4 fruit fly cellular contexts compared by ENCODE assay signal in the genomic region with DNA sequence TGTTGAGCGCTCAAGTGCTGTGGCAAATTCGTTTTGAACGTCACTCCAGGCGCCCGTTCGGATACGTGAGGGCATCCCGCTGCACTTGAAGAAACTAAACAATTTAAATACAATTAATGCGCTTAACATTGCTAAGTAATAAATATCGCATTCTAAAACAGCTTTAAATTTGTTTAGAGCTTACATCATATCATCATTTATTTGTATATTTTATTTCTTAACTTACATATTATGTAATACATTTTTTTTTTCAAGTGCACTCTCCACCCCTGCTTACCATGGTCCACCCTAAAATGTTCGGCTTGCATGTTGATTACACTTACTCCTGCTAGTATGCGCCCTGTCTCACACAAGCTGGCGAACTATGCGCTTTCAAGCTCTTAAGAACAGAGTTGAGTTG.
TF ChIP-seq lines count a peak whose summit lies in the region.

No protein-coding gene starts in this region.

- TF ChIP-seq CTCF in whole organism, embryonic (GFP tag; optimal IDR thresholded peaks at IDR 0.05; lab: Kevin White, UChicago) = peak; percentile 38

TF ChIP-seq in whole organism, embryonic, 481 proteins besides CTCF, POLR2A, EP300 and RAD21 (continues in another document):
- TF ChIP-seq Pdp1 (GFP tag; optimal IDR thresholded peaks at IDR 0.05; lab: Kevin White, UChicago) (peak in 1 of 2 experiments; percentile 46), zen2 (GFP tag; IDR thresholded peaks at IDR 0.05; lab: Robert Waterston, UW; ENCODE audit: partially characterized antibody) (no peak), dysf (GFP tag; IDR thresholded peaks at IDR 0.05; lab: Robert Waterston, UW) (peak; percentile 72; the same call in 2 of the 3 replicates), Atf-2 (GFP tag; optimal IDR thresholded peaks at IDR 0.05; lab: Kevin White, UChicago) (peak; percentile 28), Hr51 (GFP tag; optimal IDR thresholded peaks at IDR 0.05; lab: Kevin White, UChicago) (peak; percentile 32 to 51), peb (GFP tag; IDR thresholded peaks at IDR 0.05; lab: Robert Waterston, UW) (peak; percentile 37; the same call in 1 of the 2 replicates), cas (GFP tag; IDR thresholded peaks at IDR 0.05; lab: Robert Waterston, UW) (no peak), CG15479 (GFP tag; optimal IDR thresholded peaks at IDR 0.05; lab: Kevin White, UChicago) (no peak), NC2β (GFP tag; optimal IDR thresholded peaks at IDR 0.05; lab: Kevin White, UChicago) (peak; percentile 65), CG31224 (GFP tag; IDR thresholded peaks at IDR 0.05; lab: Robert Waterston, UW) (peak; percentile 31; the same call in 1 of the 2 replicates), fd64A (GFP tag; optimal IDR thresholded peaks at IDR 0.05; lab: Kevin White, UChicago) (no peak), CG9437 (GFP tag; optimal IDR thresholded peaks at IDR 0.05; lab: Kevin White, UChicago) (peak; percentile 57), Dip3 (GFP tag; optimal IDR thresholded peaks at IDR 0.05; lab: Kevin White, UChicago) (no peak), CG6175 (GFP tag; IDR thresholded peaks at IDR 0.05; lab: Robert Waterston, UW) (no peak), eyg (GFP tag; optimal IDR thresholded peaks at IDR 0.05; lab: Kevin White, UChicago) (no peak), CG10366 (GFP tag; IDR thresholded peaks at IDR 0.05; lab: Robert Waterston, UW) (peak; percentile 64), CG32772 (GFP tag; IDR thresholded peaks at IDR 0.05; lab: Robert Waterston, UW) (peak; percentile 77), scrt (GFP tag; optimal IDR thresholded peaks at IDR 0.05; lab: Kevin White, UChicago) (peak; percentile 10), Side (GFP tag; optimal IDR thresholded peaks at IDR 0.05; lab: Kevin White, UChicago) (peak; percentile 28), CG10959 (GFP tag; IDR thresholded peaks at IDR 0.05; lab: Robert Waterston, UW) (peak; percentile 92), Dfd (GFP tag; optimal IDR thresholded peaks at IDR 0.05; lab: Kevin White, UChicago) (no peak)

TF ChIP-seq in whole organism, prepupa, 60 proteins besides CTCF, POLR2A, EP300 and RAD21 (continues in another document):
- TF ChIP-seq CG10669 (GFP tag; optimal IDR thresholded peaks at IDR 0.05; lab: Kevin White, UChicago) (peak; percentile 65), svp (GFP tag; lab: Kevin White, UChicago) (peak; percentile 80), cyc (GFP tag; optimal IDR thresholded peaks at IDR 0.05; lab: Kevin White, UChicago) (peak; percentile 51), Hr38 (GFP tag; optimal IDR thresholded peaks at IDR 0.05; lab: Kevin White, UChicago) (no peak), CG31627 (GFP tag; optimal IDR thresholded peaks at IDR 0.05; lab: Kevin White, UChicago) (peak; percentile 50), Ets96B (tag; optimal IDR thresholded peaks at IDR 0.05; lab: Kevin White, UChicago) (peak; percentile 63), topi (GFP tag; optimal IDR thresholded peaks at IDR 0.05; lab: Kevin White, UChicago) (peak; percentile 55), achi (GFP tag; optimal IDR thresholded peaks at IDR 0.05; lab: Kevin White, UChicago) (peak; percentile 69), eg (GFP tag; IDR thresholded peaks at IDR 0.05; lab: Robert Waterston, UW) (peak; percentile 53; the same call in 1 of the 3 replicates), Gug (GFP tag; IDR thresholded peaks at IDR 0.05; lab: Robert Waterston, UW) (peak; percentile 44; the same call in 1 of the 2 replicates), CG3919 (GFP tag; optimal IDR thresholded peaks at IDR 0.05; lab: Kevin White, UChicago) (peak; percentile 62), Met (GFP tag; optimal IDR thresholded peaks at IDR 0.05; lab: Kevin White, UChicago) (peak; percentile 70), CG11294 (GFP tag; IDR thresholded peaks at IDR 0.05; lab: Robert Waterston, UW) (peak; percentile 41; the same call in 1 of the 2 replicates), CG16779 (tag; optimal IDR thresholded peaks at IDR 0.05; lab: Kevin White, UChicago) (no peak), Sox14 (GFP tag; optimal IDR thresholded peaks at IDR 0.05; lab: Kevin White, UChicago) (peak; percentile 20), dac (GFP tag; optimal IDR thresholded peaks at IDR 0.05; lab: Kevin White, UChicago) (no peak), OdsH (GFP tag; optimal IDR thresholded peaks at IDR 0.05; lab: Kevin White, UChicago) (peak; percentile 73), Eip93F (GFP tag; optimal IDR thresholded peaks at IDR 0.05; lab: Kevin White, UChicago) (no peak), Hr39 (GFP tag; optimal IDR thresholded peaks at IDR 0.05; lab: Kevin White, UChicago) (peak; percentile 45), CG8319 (GFP tag; optimal IDR thresholded peaks at IDR 0.05; lab: Kevin White, UChicago) (peak; percentile 48), CG6808 (GFP tag; optimal IDR thresholded peaks at IDR 0.05; lab: Kevin White, UChicago) (peak; percentile 58), CG6854 (GFP tag; optimal IDR thresholded peaks at IDR 0.05; lab: Kevin White, UChicago) (no peak)

TF ChIP-seq in whole organism, pupa, 21 proteins besides CTCF, POLR2A, EP300 and RAD21:
- TF ChIP-seq CG34367 (tag; optimal IDR thresholded peaks at IDR 0.05; lab: Kevin White, UChicago) = peak; percentile 52
- no peak for TF ChIP-seq rn (GFP tag; IDR thresholded peaks at IDR 0.05; lab: Robert Waterston, UW)
- TF ChIP-seq CG9948 (tag; optimal IDR thresholded peaks at IDR 0.05; lab: Kevin White, UChicago) = peak; percentile 65
- no peak for TF ChIP-seq Ets98B (GFP tag; IDR thresholded peaks at IDR 0.05; lab: Robert Waterston, UW)
- 0 out of 3 replicates have a peak, but pooled peaks have one; percentile 35 for TF ChIP-seq fd96Ca (GFP tag; IDR thresholded peaks at IDR 0.05; lab: Robert Waterston, UW)
- peak; percentile 34 for TF ChIP-seq CG8301 (tag; optimal IDR thresholded peaks at IDR 0.05; lab: Kevin White, UChicago)
- TF ChIP-seq CG13204 (GFP tag; optimal IDR thresholded peaks at IDR 0.05; lab: Kevin White, UChicago) = no peak
- TF ChIP-seq gl (tag; optimal IDR thresholded peaks at IDR 0.05; lab: Kevin White, UChicago) = peak; percentile 14
- peak; percentile 52 for TF ChIP-seq CG14655 (GFP tag; optimal IDR thresholded peaks at IDR 0.05; lab: Kevin White, UChicago)
- no peak for TF ChIP-seq CG10348 (GFP tag; IDR thresholded peaks at IDR 0.05; lab: Robert Waterston, UW)
- TF ChIP-seq Pif1B (GFP tag; optimal IDR thresholded peaks at IDR 0.05; lab: Kevin White, UChicago) = peak; percentile 24
- peak; percentile 29 for TF ChIP-seq D1 (tag; optimal IDR thresholded peaks at IDR 0.05; lab: Kevin White, UChicago)
- TF ChIP-seq CG8159 (tag; optimal IDR thresholded peaks at IDR 0.05; lab: Kevin White, UChicago) = peak; percentile 96
- TF ChIP-seq EcR (GFP tag; optimal IDR thresholded peaks at IDR 0.05; lab: Kevin White, UChicago) = no peak
- peak; percentile 63 for TF ChIP-seq CG17806 (tag; optimal IDR thresholded peaks at IDR 0.05; lab: Kevin White, UChicago)
- peak; percentile 48 for TF ChIP-seq Snoo (tag; optimal IDR thresholded peaks at IDR 0.05; lab: Kevin White, UChicago)
- TF ChIP-seq Pif1A (GFP tag; optimal IDR thresholded peaks at IDR 0.05; lab: Kevin White, UChicago) = peak; percentile 75
- TF ChIP-seq CG15710 (tag; optimal IDR thresholded peaks at IDR 0.05; lab: Kevin White, UChicago) = peak; percentile 74
- TF ChIP-seq CG32121 (GFP tag; IDR thresholded peaks at IDR 0.05; lab: Robert Waterston, UW) = peak; percentile 53; the same call in 1 of the 2 replicates
- peak; percentile 56; the same call in 1 of the 3 replicates for TF ChIP-seq CG4496 (GFP tag; IDR thresholded peaks at IDR 0.05; lab: Robert Waterston, UW)
- TF ChIP-seq CG12605 (GFP tag; IDR thresholded peaks at IDR 0.05; lab: Robert Waterston, UW) = peak; percentile 7; the same call in 1 of the 2 replicates
TF ChIP-seq in whole organism, pupa: peak in this region for 16.

TF ChIP-seq in whole organism, wandering third instar larva, 38 proteins besides CTCF, POLR2A, EP300 and RAD21:
- peak; percentile 31 for TF ChIP-seq CG9705 (GFP tag; optimal IDR thresholded peaks at IDR 0.05; lab: Kevin White, UChicago)
- peak in 1 of 2 experiments; percentile 81 for TF ChIP-seq foxo (GFP tag; optimal IDR thresholded peaks at IDR 0.05; lab: Kevin White, UChicago)
- peak; percentile 81 for TF ChIP-seq h (GFP tag; optimal IDR thresholded peaks at IDR 0.05; lab: Kevin White, UChicago)
- no peak for TF ChIP-seq sage (GFP tag; optimal IDR thresholded peaks at IDR 0.05; lab: Kevin White, UChicago)
- TF ChIP-seq ey (GFP tag; optimal IDR thresholded peaks at IDR 0.05; lab: Kevin White, UChicago) = peak; percentile 66
- TF ChIP-seq brk (GFP tag; optimal IDR thresholded peaks at IDR 0.05; lab: Kevin White, UChicago) = peak; percentile 61
- no peak for TF ChIP-seq Dfd (GFP tag; optimal IDR thresholded peaks at IDR 0.05; lab: Kevin White, UChicago)
- peak; percentile 29 for TF ChIP-seq dmrt93B (GFP tag; optimal IDR thresholded peaks at IDR 0.05; lab: Kevin White, UChicago)
- peak; percentile 71 for TF ChIP-seq Sp1 (GFP tag; optimal IDR thresholded peaks at IDR 0.05; lab: Kevin White, UChicago)
- TF ChIP-seq rgr (GFP tag; optimal IDR thresholded peaks at IDR 0.05; lab: Kevin White, UChicago) = peak; percentile 74
- no peak for TF ChIP-seq GATAd (GFP tag; optimal IDR thresholded peaks at IDR 0.05; lab: Kevin White, UChicago)
- no peak for TF ChIP-seq Rel (GFP tag; optimal IDR thresholded peaks at IDR 0.05; lab: Kevin White, UChicago)
- no peak for TF ChIP-seq Rel (tag; optimal IDR thresholded peaks at IDR 0.05; lab: Kevin White, UChicago)
- TF ChIP-seq Hnf4 (GFP tag; optimal IDR thresholded peaks at IDR 0.05; lab: Kevin White, UChicago) = peak; percentile 46
- no peak for TF ChIP-seq tai (GFP tag; optimal IDR thresholded peaks at IDR 0.05; lab: Kevin White, UChicago)
- no peak for TF ChIP-seq Vsx2 (GFP tag; optimal IDR thresholded peaks at IDR 0.05; lab: Kevin White, UChicago; ENCODE audit: partially characterized antibody)
- no peak for TF ChIP-seq Dif (GFP tag; optimal IDR thresholded peaks at IDR 0.05; lab: Kevin White, UChicago; ENCODE audit: partially characterized antibody)
- peak; percentile 69 for TF ChIP-seq fru (GFP tag; optimal IDR thresholded peaks at IDR 0.05; lab: Kevin White, UChicago)
- no peak for TF ChIP-seq dsf (GFP tag; optimal IDR thresholded peaks at IDR 0.05; lab: Kevin White, UChicago; ENCODE audit: borderline replicate concordance)
- TF ChIP-seq psq (GFP tag; optimal IDR thresholded peaks at IDR 0.05; lab: Kevin White, UChicago) = peak; percentile 65
- no peak for TF ChIP-seq Hr83 (GFP tag; optimal IDR thresholded peaks at IDR 0.05; lab: Kevin White, UChicago; ENCODE audit: poor library complexity, severe bottlenecking)
- TF ChIP-seq br (GFP tag; optimal IDR thresholded peaks at IDR 0.05; lab: Kevin White, UChicago) = peak; percentile 37
- TF ChIP-seq HLH106 (tag; optimal IDR thresholded peaks at IDR 0.05; lab: Kevin White, UChicago) = peak; percentile 60
- TF ChIP-seq sv (GFP tag; optimal IDR thresholded peaks at IDR 0.05; lab: Kevin White, UChicago) = peak; percentile 53
- peak; percentile 66 for TF ChIP-seq OdsH (GFP tag; optimal IDR thresholded peaks at IDR 0.05; lab: Kevin White, UChicago)
TF ChIP-seq in whole organism, wandering third instar larva: peak in this region for 15.
